Fruit fly (Drosophila melanogaster) whole organism, pupa: ENCODE data around the gene CG15035.

Experiments used
- CG10348 ChIP-seq: fragments of 200-800 bp; sonication (Bioruptor generic); IDR thresholded peaks from 2 replicates; pipeline ENCODE4 v1.3.6; 2022; ENCODE audit warnings: missing biosample characterization, missing genetic modification characterization
- CG12605 ChIP-seq: fragments of 200-800 bp; sonication (Bioruptor generic); IDR thresholded peaks from 2 replicates; pipeline ENCODE4 v1.3.6; 2022; ENCODE audit warnings: missing biosample characterization, missing genetic modification characterization
- CG13204 ChIP-seq: fragments of 200-800 bp; sonication (Bioruptor generic); optimal IDR thresholded peaks from 2 replicates; lab custom pipeline; 2018; ENCODE audit warnings: missing biosample characterization, mild to moderate bottlenecking, missing genetic modification characterization, moderate library complexity
- CG14655 ChIP-seq: fragments of 200-800 bp; sonication (Bioruptor generic); optimal IDR thresholded peaks from 3 replicates; lab custom pipeline; 2017; ENCODE audit warnings: mild to moderate bottlenecking, missing biosample characterization, missing genetic modification reagents, missing genetic modification characterization
- CG15710 ChIP-seq: fragments of 200-800 bp; sonication (Bioruptor generic); optimal IDR thresholded peaks from 2 replicates; lab custom pipeline; 2018; ENCODE audit warnings: missing biosample characterization, mild to moderate bottlenecking, missing genetic modification characterization, moderate library complexity
- CG17806 ChIP-seq: fragments of 200-800 bp; sonication (Bioruptor generic); optimal IDR thresholded peaks from 2 replicates; lab custom pipeline; 2018; ENCODE audit warnings: missing biosample characterization, mild to moderate bottlenecking, missing genetic modification characterization, moderate library complexity
- CG32121 ChIP-seq: fragments of 200-800 bp; sonication (Bioruptor generic); IDR thresholded peaks from 2 replicates; pipeline ENCODE4 v1.3.6; 2022; ENCODE audit warnings: missing biosample characterization, missing genetic modification characterization
- CG34367 ChIP-seq: fragments of 200-800 bp; sonication (Bioruptor generic); optimal IDR thresholded peaks from 2 replicates; lab custom pipeline; 2018; ENCODE audit warnings: missing biosample characterization, mild to moderate bottlenecking, missing genetic modification characterization
- CG4496 ChIP-seq: fragments of 200-800 bp; sonication (Bioruptor generic); IDR thresholded peaks from 3 replicates; pipeline ENCODE4 v1.3.6; 2022; ENCODE audit warnings: missing biosample characterization, missing genetic modification characterization
- CG8159 ChIP-seq: fragments of 200-800 bp; sonication (Bioruptor generic); optimal IDR thresholded peaks from 3 replicates; lab custom pipeline; 2018; ENCODE audit warnings: missing biosample characterization, mild to moderate bottlenecking, missing genetic modification characterization, moderate library complexity
- CG8301 ChIP-seq: fragments of 200-800 bp; sonication (Bioruptor generic); optimal IDR thresholded peaks from 2 replicates; lab custom pipeline; 2018; ENCODE audit warnings: missing biosample characterization, mild to moderate bottlenecking, missing genetic modification characterization
- CG9948 ChIP-seq: fragments of 200-800 bp; sonication (Bioruptor generic); optimal IDR thresholded peaks from 2 replicates; lab custom pipeline; 2018; ENCODE audit warnings: missing biosample characterization, mild to moderate bottlenecking, missing genetic modification characterization, moderate library complexity
- D1 ChIP-seq: fragments of 200-800 bp; sonication (Bioruptor generic); optimal IDR thresholded peaks from 2 replicates; lab custom pipeline; 2018; ENCODE audit warnings: missing biosample characterization, mild to moderate bottlenecking, missing genetic modification characterization, moderate library complexity
- EcR ChIP-seq: fragments of 200-800 bp; sonication (Bioruptor generic); optimal IDR thresholded peaks from 3 replicates; lab custom pipeline; 2019; ENCODE audit warnings: missing biosample characterization, missing genetic modification characterization, mild to moderate bottlenecking, moderate library complexity, missing genetic modification reagents
- Ets98B ChIP-seq: fragments of 200-800 bp; sonication (Bioruptor generic); IDR thresholded peaks from 2 replicates; pipeline ENCODE4 v1.3.6; 2022; ENCODE audit warnings: missing biosample characterization, missing genetic modification characterization
- Pif1A ChIP-seq: fragments of 200-800 bp; sonication (Bioruptor generic); optimal IDR thresholded peaks from 3 replicates; lab custom pipeline; 2016; ENCODE audit warnings: missing biosample characterization, missing genetic modification characterization
- Pif1B ChIP-seq: fragments of 200-800 bp; sonication (Bioruptor generic); optimal IDR thresholded peaks from 3 replicates; lab custom pipeline; 2016; ENCODE audit warnings: missing biosample characterization, missing genetic modification characterization
- Snoo ChIP-seq: fragments of 200-800 bp; sonication (Bioruptor generic); optimal IDR thresholded peaks from 3 replicates; lab custom pipeline; 2017; ENCODE audit warnings: missing biosample characterization, mild to moderate bottlenecking, missing genetic modification characterization, inconsistent platforms
- fd96Ca ChIP-seq: fragments of 200-800 bp; sonication (Bioruptor generic); IDR thresholded peaks from 3 replicates; pipeline ENCODE4 v1.3.6; 2022; ENCODE audit warnings: missing biosample characterization, missing genetic modification characterization
- gl ChIP-seq: fragments of 200-800 bp; sonication (Bioruptor generic); optimal IDR thresholded peaks from 2 replicates; lab custom pipeline; 2018; ENCODE audit warnings: missing biosample characterization, mild to moderate bottlenecking, missing genetic modification characterization
- rn ChIP-seq: fragments of 200-800 bp; sonication (Bioruptor generic); IDR thresholded peaks from 2 replicates; pipeline ENCODE4 v1.3.6; 2022; ENCODE audit warnings: missing biosample characterization, missing genetic modification characterization

The CG15035 gene

dm6 chrX:7422577-7422976 lies 19.6 kb upstream of the CG15035 start:
- TF ChIP-seq CG34367 (tag; lab: Kevin White, UChicago) (no peak), rn (GFP tag; lab: Robert Waterston, UW) (no peak), EcR (GFP tag; lab: Kevin White, UChicago) (no peak), CG8301 (tag; lab: Kevin White, UChicago) (no peak), CG17806 (tag; lab: Kevin White, UChicago) (no peak), fd96Ca (GFP tag; lab: Robert Waterston, UW) (no peak)

- no peak for TF ChIP-seq Pif1B (GFP tag; lab: Kevin White, UChicago)
- TF ChIP-seq CG17806 (tag; lab: Kevin White, UChicago) = no peak
- TF ChIP-seq CG8301 (tag; lab: Kevin White, UChicago) = no peak
- no peak for TF ChIP-seq CG8159 (tag; lab: Kevin White, UChicago)
- no peak for TF ChIP-seq fd96Ca (GFP tag; lab: Robert Waterston, UW)
- TF ChIP-seq gl = no peak
These were observed 15.3 kb upstream of the CG15035 start, which contains the start of gene rumpel for dm6 chrX:7418294-7418693. rumpel (plus strand) TSS chrX:7418594.

dm6 chrX:7417875-7418274 lies 14.9 kb upstream of the CG15035 start:
- TF ChIP-seq rn (GFP tag; lab: Robert Waterston, UW) = no peak
- TF ChIP-seq, all 21 proteins: peak for 0

dm6 chrX:7416953-7417352 lies 14.0 kb upstream of the CG15035 start, which contains the start of gene CG34337:
CG34337 (plus strand) TSS chrX:7417253.
- TF ChIP-seq CG34367 (tag; lab: Kevin White, UChicago) = no peak
- no peak for TF ChIP-seq CG32121 (GFP tag; lab: Robert Waterston, UW)
- no peak for TF ChIP-seq CG10348 (GFP tag; lab: Robert Waterston, UW)
- no peak for TF ChIP-seq CG15710 (tag; lab: Kevin White, UChicago)
- TF ChIP-seq EcR (GFP tag; lab: Kevin White, UChicago) = no peak
- TF ChIP-seq CG13204 (GFP tag; lab: Kevin White, UChicago) = no peak
- no peak for TF ChIP-seq CG9948 (tag; lab: Kevin White, UChicago)
- TF ChIP-seq CG8159 (tag; lab: Kevin White, UChicago) = no peak
- no peak for TF ChIP-seq Pif1A
- no peak for TF ChIP-seq fd96Ca (GFP tag; lab: Robert Waterston, UW)
- TF ChIP-seq Ets98B (GFP tag; lab: Robert Waterston, UW) = no peak
- TF ChIP-seq CG14655 (GFP tag; lab: Kevin White, UChicago) = no peak
- no peak for TF ChIP-seq Snoo (tag; lab: Kevin White, UChicago)
- no peak for TF ChIP-seq CG8301 (tag; lab: Kevin White, UChicago)
- TF ChIP-seq gl = no peak
- TF ChIP-seq Pif1B (GFP tag; lab: Kevin White, UChicago) = no peak
- TF ChIP-seq CG12605 (GFP tag; lab: Robert Waterston, UW) = no peak
- no peak for TF ChIP-seq CG4496 (GFP tag; lab: Robert Waterston, UW)
- no peak for TF ChIP-seq rn (GFP tag; lab: Robert Waterston, UW)
- no peak for TF ChIP-seq CG17806 (tag; lab: Kevin White, UChicago)
- TF ChIP-seq, all 21 proteins: peak for 0

- TF ChIP-seq CG15710 (tag; lab: Kevin White, UChicago) (no peak), CG10348 (GFP tag; lab: Robert Waterston, UW) (no peak), gl (no peak), D1 (tag; lab: Kevin White, UChicago) (no peak), Pif1A (no peak), EcR (GFP tag; lab: Kevin White, UChicago) (no peak), CG13204 (GFP tag; lab: Kevin White, UChicago) (no peak), fd96Ca (GFP tag; lab: Robert Waterston, UW) (no peak)
These were observed 12.1 kb upstream of the CG15035 start for dm6 chrX:7415027-7415426.

- TF ChIP-seq Snoo (tag; lab: Kevin White, UChicago) = no peak
- no peak for TF ChIP-seq CG8159 (tag; lab: Kevin White, UChicago)
- no peak for TF ChIP-seq CG13204 (GFP tag; lab: Kevin White, UChicago)
- no peak for TF ChIP-seq CG12605 (GFP tag; lab: Robert Waterston, UW)
- no peak for TF ChIP-seq D1 (tag; lab: Kevin White, UChicago)
- no peak for TF ChIP-seq Pif1B (GFP tag; lab: Kevin White, UChicago)
- TF ChIP-seq CG8301 (tag; lab: Kevin White, UChicago) = no peak
- TF ChIP-seq CG32121 (GFP tag; lab: Robert Waterston, UW) = no peak
- no peak for TF ChIP-seq CG15710 (tag; lab: Kevin White, UChicago)
- no peak for TF ChIP-seq fd96Ca (GFP tag; lab: Robert Waterston, UW)
- no peak for TF ChIP-seq Pif1A
- TF ChIP-seq CG10348 (GFP tag; lab: Robert Waterston, UW) = no peak
- TF ChIP-seq CG4496 (GFP tag; lab: Robert Waterston, UW) = no peak
- no peak for TF ChIP-seq CG34367 (tag; lab: Kevin White, UChicago)
- no peak for TF ChIP-seq rn (GFP tag; lab: Robert Waterston, UW)
These were observed 10.6 kb upstream of the CG15035 start, which contains the start of gene CG42705 for dm6 chrX:7413569-7413968. CG42705 (plus strand) TSS chrX:7413869.

- TF ChIP-seq Ets98B (GFP tag; lab: Robert Waterston, UW) = no peak
These were observed 9.4 kb upstream of the CG15035 start, which contains the start of gene CG42704 for dm6 chrX:7412368-7412767. CG42704 (plus strand) TSS chrX:7412668.
